Worm (Caenorhabditis elegans): ENCODE measurements around the gene C34F6.1.

Gene C34F6.1

ce11 chrX:11222597-11223218 is 26.1 kb upstream of the C34F6.1 start, which contains the start of gene C34F6.9:
Gene C34F6.9 (minus strand): TSS chrX:11222647.
- TF ChIP-seq snu-23 (GFP tag; optimal IDR thresholded peaks at IDR 0.05): no peak
- TF ChIP-seq dpl-1 (GFP tag; optimal IDR thresholded peaks at IDR 0.05): peak in 1 of 3 experiments; percentile 13
- TF ChIP-seq lsy-2 (tag; optimal IDR thresholded peaks at IDR 0.05): peak in 1 of 2 experiments; percentile 27
- no peak for TF ChIP-seq hlh-4 (tag; optimal IDR thresholded peaks at IDR 0.05)
- no peak for TF ChIP-seq jun-1 (tag; optimal IDR thresholded peaks at IDR 0.05)
- no peak for TF ChIP-seq nhr-84 (tag; optimal IDR thresholded peaks at IDR 0.05)
- no peak for TF ChIP-seq lir-3 (tag; optimal IDR thresholded peaks at IDR 0.05; ENCODE audit: poor library complexity)
- no peak for TF ChIP-seq elt-3 (tag; optimal IDR thresholded peaks at IDR 0.05)
- no peak for TF ChIP-seq nhr-11 (tag; optimal IDR thresholded peaks at IDR 0.05)
- TF ChIP-seq lin-14 (GFP tag; optimal IDR thresholded peaks at IDR 0.05): peak; percentile 50
- no peak for TF ChIP-seq C34B4.2 (tag; optimal IDR thresholded peaks at IDR 0.05)
- TF ChIP-seq nhr-85 (tag): no peak
- no peak for TF ChIP-seq swsn-7 (tag; optimal IDR thresholded peaks at IDR 0.05)
- TF ChIP-seq egl-27 (tag; optimal IDR thresholded peaks at IDR 0.05): no peak
- no peak for TF ChIP-seq pax-3 (tag; optimal IDR thresholded peaks at IDR 0.05)
- TF ChIP-seq ets-5 (GFP tag; IDR thresholded peaks at IDR 0.05): no peak
- no peak for TF ChIP-seq nhr-28 (tag; optimal IDR thresholded peaks at IDR 0.05)
- no peak for TF ChIP-seq fkh-10 (GFP tag; optimal IDR thresholded peaks at IDR 0.05)
- no peak for TF ChIP-seq fkh-8 (tag; optimal IDR thresholded peaks at IDR 0.05)
- no peak for TF ChIP-seq nhr-20 (tag; optimal IDR thresholded peaks at IDR 0.05)
- no peak for TF ChIP-seq C16A3.4 (tag; optimal IDR thresholded peaks at IDR 0.05)
- TF ChIP-seq unc-30 (tag; optimal IDR thresholded peaks at IDR 0.05): no peak
- TF ChIP-seq tlp-1 (tag; optimal IDR thresholded peaks at IDR 0.05): no peak
- TF ChIP-seq mdl-1 (tag; optimal IDR thresholded peaks at IDR 0.05): no peak
- TF ChIP-seq Y116A8C.19 (tag; optimal IDR thresholded peaks at IDR 0.05; ENCODE audit: borderline replicate concordance): no peak
- TF ChIP-seq nhr-77 (tag; optimal IDR thresholded peaks at IDR 0.05): no peak
- no peak for TF ChIP-seq unc-98 (GFP tag; IDR thresholded peaks at IDR 0.05)
- TF ChIP-seq ceh-88 (GFP tag; IDR thresholded peaks at IDR 0.05): no peak
- no peak for TF ChIP-seq nhr-237 (tag; optimal IDR thresholded peaks at IDR 0.05)
- TF ChIP-seq blmp-1 (tag; optimal IDR thresholded peaks at IDR 0.05): peak; percentile 6
- no peak for TF ChIP-seq grh-1 (GFP tag; IDR thresholded peaks at IDR 0.05)
- no peak for TF ChIP-seq lin-39 (tag; optimal IDR thresholded peaks at IDR 0.05)
- TF ChIP-seq ceh-8 (GFP tag; optimal IDR thresholded peaks at IDR 0.05): no peak
- no peak for TF ChIP-seq pag-3 (tag; optimal IDR thresholded peaks at IDR 0.05; ENCODE audit: borderline replicate concordance, insufficient read depth)
- TF ChIP-seq mep-1 (tag; optimal IDR thresholded peaks at IDR 0.05): peak; percentile 12
- TF ChIP-seq efl-1 (optimal IDR thresholded peaks at IDR 0.05): no peak
- TF ChIP-seq efl-1 (GFP tag; optimal IDR thresholded peaks at IDR 0.05 in 1 of 2): peak in 1 of 2 experiments; percentile 84
- no peak for TF ChIP-seq fkh-4 (tag; optimal IDR thresholded peaks at IDR 0.05; ENCODE audit: borderline replicate concordance)
- peak in 1 of 2 experiments; percentile 13 for TF ChIP-seq lin-35 (GFP tag; optimal IDR thresholded peaks at IDR 0.05)
- peak; percentile 79 for TF ChIP-seq F16B12.6 (tag; optimal IDR thresholded peaks at IDR 0.05)
- TF ChIP-seq ama-1 (optimal IDR thresholded peaks at IDR 0.05): no peak
- no peak for TF ChIP-seq alr-1 (tag; optimal IDR thresholded peaks at IDR 0.05; ENCODE audit: borderline replicate concordance)
- no peak for TF ChIP-seq zip-4 (GFP tag; optimal IDR thresholded peaks at IDR 0.05)
